Fruit fly (Drosophila melanogaster) whole organism, embryonic: ENCODE measurements around the gene Srg3.
A peak's percentile ranks its signal among the peaks of the same experiment; 100 is the strongest.

ENCODE experiments used
- Atf6 ChIP-seq: fragments of 200-800 bp; sonication (Bioruptor generic); IDR thresholded peaks from 2 replicates; pipeline ENCODE4 v1.3.6; 2022; ENCODE audit warnings: missing biosample characterization, missing genetic modification characterization
- CG11093 ChIP-seq: fragments of 200-800 bp; sonication (Bioruptor generic); IDR thresholded peaks from 3 replicates; pipeline ENCODE4 v1.3.6; 2022; ENCODE audit warnings: missing biosample characterization, missing genetic modification characterization
- CG11504 ChIP-seq: fragments of 200-800 bp; sonication (Bioruptor generic); optimal IDR thresholded peaks from 3 replicates; lab custom pipeline; 2019; ENCODE audit warnings: missing biosample characterization, mild to moderate bottlenecking, missing genetic modification characterization, moderate library complexity
- CG13123 ChIP-seq: fragments of 200-800 bp; sonication (Bioruptor generic); optimal IDR thresholded peaks from 2 replicates; lab custom pipeline; 2016; ENCODE audit warnings: missing biosample characterization, missing genetic modification characterization
- CG14965 ChIP-seq: fragments of 200-800 bp; sonication (Bioruptor generic); optimal IDR thresholded peaks from 2 replicates; lab custom pipeline; 2016; ENCODE audit warnings: missing biosample characterization, missing genetic modification characterization, borderline replicate concordance
- CG15479 ChIP-seq: fragments of 200-800 bp; sonication (Bioruptor generic); optimal IDR thresholded peaks from 3 replicates; lab custom pipeline; 2019; ENCODE audit warnings: missing biosample characterization, mild to moderate bottlenecking, missing genetic modification characterization, moderate library complexity
- CG15696 ChIP-seq: fragments of 200-800 bp; sonication (Bioruptor generic); optimal IDR thresholded peaks from 2 replicates; lab custom pipeline; 2019; ENCODE audit warnings: missing biosample characterization, mild to moderate bottlenecking, missing genetic modification characterization, moderate library complexity
- CG17802 ChIP-seq: fragments of 200-800 bp; sonication (Bioruptor generic); optimal IDR thresholded peaks from 2 replicates; lab custom pipeline; 2018; ENCODE audit warnings: missing biosample characterization, mild to moderate bottlenecking, missing genetic modification characterization, moderate library complexity
- CG17829 ChIP-seq: fragments of 200-800 bp; optimal IDR thresholded peaks from 2 replicates; lab custom pipeline; 2019; ENCODE audit warnings: missing biosample characterization, mild to moderate bottlenecking, missing genetic modification characterization, moderate library complexity
- CG2129 ChIP-seq: fragments of 200-800 bp; sonication (Bioruptor generic); IDR thresholded peaks from 2 replicates; pipeline ENCODE4 v1.3.6; 2022; ENCODE audit warnings: missing biosample characterization, missing genetic modification characterization; ENCODE audit not compliant: partially characterized antibody
- CG2678 ChIP-seq: fragments of 200-800 bp; sonication (Bioruptor generic); optimal IDR thresholded peaks from 3 replicates; lab custom pipeline; 2019; ENCODE audit warnings: missing biosample characterization, mild to moderate bottlenecking, missing genetic modification characterization, moderate library complexity
- CG3065 ChIP-seq: fragments of 200-800 bp; sonication (Bioruptor generic); optimal IDR thresholded peaks from 2 replicates; lab custom pipeline; 2016; ENCODE audit warnings: missing biosample characterization, missing genetic modification characterization
- CG31365 ChIP-seq: fragments of 200-800 bp; sonication (Bioruptor generic); optimal IDR thresholded peaks from 2 replicates; lab custom pipeline; 2018; ENCODE audit warnings: missing biosample characterization, mild to moderate bottlenecking, missing genetic modification characterization
- CG3838 ChIP-seq: fragments of 200-800 bp; sonication (Bioruptor generic); optimal IDR thresholded peaks from 3 replicates; lab custom pipeline; 2016; ENCODE audit warnings: missing biosample characterization, missing genetic modification characterization
- CG6689 ChIP-seq: fragments of 200-800 bp; sonication (Bioruptor generic); IDR thresholded peaks from 2 replicates; pipeline ENCODE4 v1.3.6; 2022; ENCODE audit warnings: missing biosample characterization, missing genetic modification characterization
- CG7928 ChIP-seq: fragments of 200-800 bp; sonication (Bioruptor generic); optimal IDR thresholded peaks from 2 replicates; lab custom pipeline; 2017; ENCODE audit warnings: missing biosample characterization, mild to moderate bottlenecking, missing genetic modification characterization
- CG8388 ChIP-seq: fragments of 200-800 bp; sonication (Bioruptor generic); optimal IDR thresholded peaks from 2 replicates; lab custom pipeline; 2019; ENCODE audit warnings: missing biosample characterization, mild to moderate bottlenecking, missing genetic modification characterization, moderate library complexity
- CG8765 ChIP-seq: fragments of 200-800 bp; sonication (Bioruptor generic); IDR thresholded peaks from 2 replicates; pipeline ENCODE4 v1.3.6; 2022; ENCODE audit warnings: missing biosample characterization, missing genetic modification characterization
- Camta ChIP-seq: fragments of 200-800 bp; sonication (Bioruptor generic); optimal IDR thresholded peaks from 2 replicates; lab custom pipeline; 2016; ENCODE audit warnings: missing biosample characterization, missing genetic modification characterization
- Chrac-16 ChIP-seq: fragments of 200-800 bp; sonication (Bioruptor generic); optimal IDR thresholded peaks from 3 replicates; lab custom pipeline; 2016; ENCODE audit warnings: missing biosample characterization, missing genetic modification characterization
- Deaf1 ChIP-seq: fragments of 200-800 bp; optimal IDR thresholded peaks from 3 replicates; lab custom pipeline; 2019; ENCODE audit warnings: missing biosample characterization, mild to moderate bottlenecking, missing genetic modification characterization, moderate library complexity
- Dref ChIP-seq: fragments of 200-800 bp; sonication (Bioruptor generic); IDR thresholded peaks from 2 replicates; pipeline ENCODE4 v1.3.6; 2022; ENCODE audit warnings: missing biosample characterization, missing genetic modification characterization
- Elba2 ChIP-seq: fragments of 200-800 bp; sonication (Bioruptor generic); optimal IDR thresholded peaks from 3 replicates; lab custom pipeline; 2016; ENCODE audit warnings: missing biosample characterization, missing genetic modification characterization
- HmgD ChIP-seq: fragments of 200-800 bp; sonication (Bioruptor generic); optimal IDR thresholded peaks from 3 replicates; lab custom pipeline; 2016; ENCODE audit warnings: missing biosample characterization, missing genetic modification characterization
- MTF-1 ChIP-seq: fragments of 200-800 bp; sonication (Bioruptor generic); optimal IDR thresholded peaks from 2 replicates; lab custom pipeline; 2018; ENCODE audit warnings: missing biosample characterization, mild to moderate bottlenecking, missing genetic modification characterization, borderline replicate concordance
- NK7.1 ChIP-seq: fragments of 200-800 bp; sonication (Bioruptor generic); optimal IDR thresholded peaks from 3 replicates; lab custom pipeline; 2016; ENCODE audit warnings: missing biosample characterization, missing genetic modification characterization
- Ravus ChIP-seq: fragments of 200-800 bp; sonication (Bioruptor generic); IDR thresholded peaks from 2 replicates; pipeline ENCODE4 v1.3.6; 2022; ENCODE audit warnings: missing biosample characterization, missing genetic modification characterization
- Sin3A ChIP-seq: fragments of >200 bp; optimal IDR thresholded peaks from 2 replicates; lab custom pipeline; 2018
- Stat92E ChIP-seq, 3 experiments: fragments of >200 bp in 2 of 3; fragments of 200-800 bp in 1 of 3; sonication (Bioruptor generic) in 1 of 3; optimal IDR thresholded peaks; 2 replicates each; lab custom pipeline; 2017 to 2019; ENCODE audit warnings: missing biosample characterization in 3 of 3, missing genetic modification characterization in 3 of 3, mild to moderate bottlenecking in 1 of 3, moderate library complexity in 1 of 3
- aop ChIP-seq: fragments of 200-800 bp; sonication (Bioruptor generic); IDR thresholded peaks from 2 replicates; pipeline ENCODE4 v1.3.6; 2022; ENCODE audit warnings: missing biosample characterization, missing genetic modification characterization
- ash1 ChIP-seq: fragments of 200-800 bp; sonication (Bioruptor generic); optimal IDR thresholded peaks from 2 replicates; lab custom pipeline; 2018; ENCODE audit warnings: missing biosample characterization, mild to moderate bottlenecking, missing genetic modification characterization
- dan ChIP-seq: fragments of 200-800 bp; sonication (Bioruptor generic); IDR thresholded peaks from 2 replicates; pipeline ENCODE4 v1.3.6; 2022; ENCODE audit warnings: missing biosample characterization, missing genetic modification characterization
- dmrt11E ChIP-seq: fragments of 200-800 bp; sonication (Bioruptor generic); optimal IDR thresholded peaks from 3 replicates; lab custom pipeline; 2018; ENCODE audit warnings: missing biosample characterization, mild to moderate bottlenecking, missing genetic modification characterization, moderate library complexity
- dmrt99B ChIP-seq: fragments of 200-800 bp; sonication (Bioruptor generic); optimal IDR thresholded peaks from 2 replicates; lab custom pipeline; 2018; ENCODE audit warnings: missing biosample characterization, mild to moderate bottlenecking, missing genetic modification characterization, moderate library complexity
- grn ChIP-seq: fragments of 200-800 bp; sonication (Bioruptor generic); optimal IDR thresholded peaks from 3 replicates; lab custom pipeline; 2017; ENCODE audit warnings: missing biosample characterization, missing genetic modification characterization
- gt ChIP-seq: fragments of 200-800 bp; sonication (Bioruptor generic); IDR thresholded peaks from 2 replicates; pipeline ENCODE4 v1.3.6; 2022; ENCODE audit warnings: missing biosample characterization, missing genetic modification characterization
- hkb ChIP-seq, 2 experiments: fragments of 200-800 bp in 1 of 2; fragments of >200 bp in 1 of 2; sonication (Bioruptor generic) in 1 of 2; IDR thresholded peaks in 1 of 2; optimal IDR thresholded peaks in 1 of 2; 2 replicates each; pipeline versions ENCODE4 v1.3.6 to Lab custom; 2017 to 2022; ENCODE audit warnings: missing biosample characterization in 1 of 2, missing genetic modification characterization in 1 of 2
- jumu ChIP-seq: fragments of 200-800 bp; sonication (Bioruptor generic); optimal IDR thresholded peaks from 3 replicates; lab custom pipeline; 2016; ENCODE audit warnings: missing biosample characterization, missing genetic modification characterization
- klu ChIP-seq: fragments of 200-800 bp; sonication (Bioruptor generic); IDR thresholded peaks from 2 replicates; pipeline ENCODE4 v1.3.6; 2022; ENCODE audit warnings: missing biosample characterization, missing genetic modification characterization
- lola ChIP-seq, 3 experiments: fragments of >200 bp in 2 of 3; fragments of 200-800 bp in 1 of 3; sonication (Bioruptor generic) in 1 of 3; optimal IDR thresholded peaks; 2 replicates each; lab custom pipeline; 2017 to 2019; ENCODE audit warnings: missing biosample characterization in 3 of 3, missing genetic modification characterization in 3 of 3, mild to moderate bottlenecking in 1 of 3, moderate library complexity in 1 of 3
- nerfin-1 ChIP-seq: fragments of 200-800 bp; sonication (Bioruptor generic); optimal IDR thresholded peaks from 3 replicates; lab custom pipeline; 2019; ENCODE audit warnings: missing biosample characterization, mild to moderate bottlenecking, missing genetic modification characterization, moderate library complexity
- pzg ChIP-seq: fragments of 200-800 bp; sonication (Bioruptor generic); optimal IDR thresholded peaks from 3 replicates; lab custom pipeline; 2018; ENCODE audit warnings: missing biosample characterization, mild to moderate bottlenecking, missing genetic modification characterization, moderate library complexity
- scrt ChIP-seq: fragments of 200-800 bp; sonication (Bioruptor generic); optimal IDR thresholded peaks from 2 replicates; lab custom pipeline; 2018; ENCODE audit warnings: missing biosample characterization, mild to moderate bottlenecking, missing genetic modification characterization, moderate library complexity
- sens ChIP-seq: fragments of 200-800 bp; sonication (Bioruptor generic); peaks from one replicate; lab custom pipeline; 2016; ENCODE audit warnings: missing biosample characterization, missing genetic modification characterization
- shn ChIP-seq: fragments of 200-800 bp; sonication (Bioruptor generic); optimal IDR thresholded peaks from 3 replicates; lab custom pipeline; 2016; ENCODE audit warnings: missing biosample characterization, missing genetic modification characterization
- slou ChIP-seq: fragments of 200-800 bp; sonication (Bioruptor generic); optimal IDR thresholded peaks from 3 replicates; lab custom pipeline; 2016; ENCODE audit warnings: missing biosample characterization, missing genetic modification characterization
- stwl ChIP-seq: fragments of 200-800 bp; sonication (Bioruptor generic); optimal IDR thresholded peaks from 3 replicates; lab custom pipeline; 2018; ENCODE audit warnings: missing biosample characterization, mild to moderate bottlenecking, missing genetic modification characterization, moderate library complexity
- tll ChIP-seq, 2 experiments: fragments of 200-800 bp in 1 of 2; fragments of >200 bp in 1 of 2; sonication (Bioruptor generic) in 1 of 2; optimal IDR thresholded peaks; 2 replicates each; lab custom pipeline; 2017 to 2019; ENCODE audit warnings: missing biosample characterization in 2 of 2, missing genetic modification characterization in 2 of 2, mild to moderate bottlenecking in 1 of 2, moderate library complexity in 1 of 2
- vvl ChIP-seq: fragments of 200-800 bp; sonication (Bioruptor generic); IDR thresholded peaks from 2 replicates; pipeline ENCODE4 v1.3.6; 2022; ENCODE audit warnings: missing biosample characterization, missing genetic modification characterization

Srg3 gene

DNA sequence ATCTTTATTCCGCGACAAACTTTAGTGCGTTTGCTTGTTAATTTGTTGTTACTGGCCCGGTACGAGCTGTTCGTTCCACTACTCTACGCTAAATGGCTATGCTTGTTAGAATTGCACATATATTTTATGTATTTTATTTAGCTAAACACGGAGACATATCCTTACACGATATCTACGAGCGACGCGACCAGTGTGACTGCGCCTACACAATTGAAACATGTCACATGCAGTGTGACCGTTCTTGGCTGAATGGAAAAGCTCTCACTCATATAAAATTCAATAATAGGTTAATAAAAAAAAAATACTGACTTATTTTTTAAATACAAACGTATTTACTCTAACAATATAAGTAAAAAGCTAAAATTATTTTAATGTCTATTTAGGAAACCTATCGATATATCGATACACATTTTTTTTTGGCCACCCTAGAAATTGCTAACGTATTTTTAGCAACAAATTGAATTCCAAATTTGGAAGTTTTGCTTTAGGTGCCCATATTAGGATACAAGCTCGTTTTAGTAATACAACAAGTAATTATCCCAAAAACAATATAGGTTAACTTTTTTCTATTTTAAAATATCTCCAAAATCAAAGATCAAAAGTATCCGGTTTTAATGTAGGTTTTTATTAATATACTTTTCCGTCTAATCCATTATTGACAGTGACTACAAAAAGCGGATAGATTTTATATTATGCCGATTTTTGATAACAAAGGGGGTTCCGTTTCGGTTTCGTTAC lies 43.9 kb upstream of the Srg3 start, which contains the start of gene CG4080 (continued):
- TF ChIP-seq CG17802 (tag; lab: Kevin White, UChicago) (no peak), dmrt99B (no peak), stwl (tag; lab: Kevin White, UChicago) (peak; percentile 86), CG7928 (GFP tag; lab: Kevin White, UChicago) (no peak), CG15479 (GFP tag; lab: Kevin White, UChicago) (no peak), nerfin-1 (tag; lab: Kevin White, UChicago) (peak; percentile 40), CG14965 (GFP tag; lab: Kevin White, UChicago) (no peak), tll (GFP tag; optimal IDR thresholded peaks at IDR 0.05; lab: Kevin White, UChicago) (no peak), CG11504 (tag; lab: Kevin White, UChicago) (no peak), CG15696 (tag; lab: Kevin White, UChicago) (no peak), Deaf1 (tag; lab: Kevin White, UChicago) (peak; percentile 49), shn (GFP tag; lab: Kevin White, UChicago) (no peak), CG11093 (GFP tag; lab: Robert Waterston, UW) (no peak), dmrt11E (tag; lab: Kevin White, UChicago) (peak; percentile 43), scrt (peak; percentile 46), hkb (optimal IDR thresholded peaks at IDR 0.05; lab: Kevin White, UChicago) (peak; percentile 6), hkb (GFP tag; IDR thresholded peaks at IDR 0.05; lab: Robert Waterston, UW) (0 out of 2 replicates have a peak, but pooled peaks have one; percentile 19), CG2129 (GFP tag; lab: Robert Waterston, UW) (peak; percentile 62; the same call in 1 of the 2 replicates), CG2678 (tag; lab: Kevin White, UChicago) (peak; percentile 19), NK7.1 (GFP tag; lab: Kevin White, UChicago) (no peak), Elba2 (no peak), CG6689 (0 out of 2 replicates have a peak, but pooled peaks have one; percentile 18), ash1 (GFP tag; lab: Kevin White, UChicago) (no peak), vvl (GFP tag; lab: Robert Waterston, UW) (peak; percentile 72), Atf6 (GFP tag; lab: Robert Waterston, UW) (no peak), CG3065 (GFP tag; lab: Kevin White, UChicago) (no peak), CG3838 (GFP tag; lab: Kevin White, UChicago) (peak; percentile 15), klu (GFP tag; lab: Robert Waterston, UW) (no peak), CG8388 (GFP tag; lab: Kevin White, UChicago) (no peak), CG13123 (GFP tag; lab: Kevin White, UChicago) (no peak), pzg (GFP tag; lab: Kevin White, UChicago) (peak; percentile 81), Dref (peak; percentile 62), lola (GFP tag; optimal IDR thresholded peaks at IDR 0.05; lab: Kevin White, UChicago) (peak in 1 of 3 experiments; percentile 25), grn (GFP tag; lab: Kevin White, UChicago) (peak; percentile 26), aop (no peak), sens (peak; percentile 88), Sin3A (lab: Kevin White, UChicago) (no peak), jumu (no peak), gt (GFP tag; lab: Robert Waterston, UW) (no peak), dan (no peak), Camta (GFP tag; lab: Kevin White, UChicago) (peak; percentile 16), CG31365 (no peak), Ravus (GFP tag; lab: Robert Waterston, UW) (no peak), Chrac-16 (GFP tag; lab: Kevin White, UChicago) (no peak), CG8765 (GFP tag; lab: Robert Waterston, UW) (no peak), slou (GFP tag; lab: Kevin White, UChicago) (no peak), Stat92E (GFP tag; optimal IDR thresholded peaks at IDR 0.05; lab: Kevin White, UChicago) (peak in 1 of 3 experiments; percentile 17), HmgD (GFP tag; lab: Kevin White, UChicago) (no peak), CG17829 (tag; lab: Kevin White, UChicago) (peak; percentile 57), MTF-1 (GFP tag; lab: Kevin White, UChicago) (peak; percentile 7)
